Worm (Caenorhabditis elegans) whole organism, mixed stage, embryonic: ENCODE measurements around the gene F01F1.14.

ENCODE experiments used
- M03D4.4 ChIP-seq: sonication (generic microtip); optimal IDR thresholded peaks from 2 replicates; lab custom pipeline; 2017; ENCODE audit warnings: mild to moderate bottlenecking, missing genetic modification characterization, missing compliant biosample characterization
- bed-3 ChIP-seq: fragments of 200-800 bp; sonication (Bioruptor generic); optimal IDR thresholded peaks from 3 replicates; lab custom pipeline; 2018; ENCODE audit warnings: mild to moderate bottlenecking, missing genetic modification characterization, moderate library complexity, missing compliant biosample characterization
- blmp-1 ChIP-seq: fragments of 150-350 bp; optimal IDR thresholded peaks from 2 replicates; lab custom pipeline; 2014; ENCODE audit warnings: missing biosample characterization, missing genetic modification characterization
- ceh-39 ChIP-seq: fragments of 150-350 bp; optimal IDR thresholded peaks from 2 replicates; lab custom pipeline; 2014; ENCODE audit warnings: missing biosample characterization, missing genetic modification characterization
- ceh-83 ChIP-seq: fragments of 200-800 bp; sonication (Bioruptor generic); optimal IDR thresholded peaks from 2 replicates; lab custom pipeline; 2018; ENCODE audit warnings: mild to moderate bottlenecking, missing genetic modification characterization, missing compliant biosample characterization
- ces-1 ChIP-seq: fragments of 150-350 bp; optimal IDR thresholded peaks from 2 replicates; lab custom pipeline; 2014; ENCODE audit warnings: missing biosample characterization, missing genetic modification reagents, missing genetic modification characterization
- cnd-1 ChIP-seq: fragments of 200-800 bp; sonication (Bioruptor generic); optimal IDR thresholded peaks from 2 replicates; lab custom pipeline; 2018; ENCODE audit warnings: mild to moderate bottlenecking, missing genetic modification characterization, missing compliant biosample characterization
- drap-1 ChIP-seq: fragments of 200-800 bp; sonication (Bioruptor generic); optimal IDR thresholded peaks from 3 replicates; lab custom pipeline; 2018; ENCODE audit warnings: mild to moderate bottlenecking, missing genetic modification characterization, missing compliant biosample characterization
- elt-1 ChIP-seq: sonication (generic microtip); optimal IDR thresholded peaks from 2 replicates; lab custom pipeline; 2017; ENCODE audit warnings: missing genetic modification characterization, mild to moderate bottlenecking, missing compliant biosample characterization, antibody characterized with exemption, moderate library complexity, borderline replicate concordance; ENCODE audit not compliant: insufficient read depth
- elt-3 ChIP-seq: fragments of 150-350 bp; optimal IDR thresholded peaks from 2 replicates; lab custom pipeline; 2014; ENCODE audit warnings: missing biosample characterization, missing genetic modification characterization
- flh-1 ChIP-seq: fragments of 200-800 bp; sonication (Bioruptor generic); optimal IDR thresholded peaks from 2 replicates; lab custom pipeline; 2018; ENCODE audit warnings: mild to moderate bottlenecking, missing genetic modification characterization, moderate library complexity, missing compliant biosample characterization
- ham-2 ChIP-seq: fragments of 200-800 bp; sonication (Bioruptor generic); optimal IDR thresholded peaks from 2 replicates; lab custom pipeline; 2018; ENCODE audit warnings: mild to moderate bottlenecking, missing genetic modification characterization, missing compliant biosample characterization
- hlh-1 ChIP-seq: fragments of 150-350 bp; optimal IDR thresholded peaks from 2 replicates; lab custom pipeline; 2014; ENCODE audit warnings: missing biosample characterization, missing genetic modification reagents, missing genetic modification characterization
- lin-13 ChIP-seq: fragments of 150-350 bp; optimal IDR thresholded peaks from 2 replicates; lab custom pipeline; 2014; ENCODE audit warnings: missing biosample characterization, missing genetic modification characterization
- lin-32 ChIP-seq: fragments of 200-800 bp; sonication (Bioruptor generic); optimal IDR thresholded peaks from 2 replicates; lab custom pipeline; 2018; ENCODE audit warnings: mild to moderate bottlenecking, missing genetic modification characterization, missing compliant biosample characterization
- lsy-2 ChIP-seq: fragments of 150-350 bp; optimal IDR thresholded peaks from 2 replicates; lab custom pipeline; 2014; ENCODE audit warnings: missing biosample characterization, missing genetic modification characterization
- mab-5 ChIP-seq: fragments of 150-350 bp; optimal IDR thresholded peaks from 2 replicates; lab custom pipeline; 2014; ENCODE audit warnings: missing biosample characterization, missing genetic modification characterization
- mep-1 ChIP-seq: fragments of 150-350 bp; optimal IDR thresholded peaks from 2 replicates; lab custom pipeline; 2017; ENCODE audit warnings: missing biosample characterization, missing genetic modification reagents, missing genetic modification characterization, inconsistent platforms
- mls-2 ChIP-seq: sonication (generic microtip); optimal IDR thresholded peaks from 2 replicates; lab custom pipeline; 2016; ENCODE audit warnings: mild to moderate bottlenecking, missing genetic modification characterization, moderate library complexity, missing compliant biosample characterization
- nhr-2 ChIP-seq: fragments of 150-350 bp; optimal IDR thresholded peaks from 2 replicates; lab custom pipeline; 2014; ENCODE audit warnings: missing biosample characterization, missing genetic modification characterization
- nhr-237 ChIP-seq: fragments of 150-350 bp; optimal IDR thresholded peaks from 2 replicates; lab custom pipeline; 2014; ENCODE audit warnings: missing biosample characterization, missing genetic modification characterization
- nhr-76 ChIP-seq: sonication (generic microtip); optimal IDR thresholded peaks from 2 replicates; lab custom pipeline; 2017; ENCODE audit warnings: missing biosample characterization, missing genetic modification characterization
- pha-4 ChIP-seq: fragments of 150-350 bp; optimal IDR thresholded peaks from 2 replicates; lab custom pipeline; 2018; ENCODE audit warnings: missing biosample characterization, missing genetic modification reagents, missing genetic modification characterization
- sem-2 ChIP-seq: fragments of 200-800 bp; sonication (Bioruptor generic); optimal IDR thresholded peaks from 2 replicates; lab custom pipeline; 2018; ENCODE audit warnings: mild to moderate bottlenecking, missing genetic modification characterization, missing compliant biosample characterization
- snpc-4 ChIP-seq: fragments of 150-350 bp; optimal IDR thresholded peaks from 2 replicates; lab custom pipeline; 2014; ENCODE audit warnings: missing biosample characterization, missing genetic modification characterization
- sptf-1 ChIP-seq: sonication (generic microtip); optimal IDR thresholded peaks from 2 replicates; lab custom pipeline; 2017; ENCODE audit warnings: mild to moderate bottlenecking, missing genetic modification characterization, moderate library complexity, missing compliant biosample characterization
- unc-120 ChIP-seq: sonication (generic microtip); optimal IDR thresholded peaks from 2 replicates; lab custom pipeline; 2017; ENCODE audit warnings: missing genetic modification characterization, missing compliant biosample characterization; ENCODE audit not compliant: poor library complexity, severe bottlenecking
- unc-39 ChIP-seq: fragments of 150-350 bp; optimal IDR thresholded peaks from 2 replicates; lab custom pipeline; 2014; ENCODE audit warnings: missing biosample characterization, missing genetic modification characterization
- unc-62 ChIP-seq: fragments of 150-350 bp; optimal IDR thresholded peaks from 2 replicates; lab custom pipeline; 2014; ENCODE audit warnings: missing biosample characterization, missing genetic modification reagents, missing genetic modification characterization
- zip-8 ChIP-seq: fragments of 150-350 bp; optimal IDR thresholded peaks from 2 replicates; lab custom pipeline; 2014; ENCODE audit warnings: missing biosample characterization, missing genetic modification characterization
- ztf-11 ChIP-seq: fragments of 150-350 bp; optimal IDR thresholded peaks from 2 replicates; lab custom pipeline; 2014; ENCODE audit warnings: missing biosample characterization, missing genetic modification characterization

Gene F01F1.14

ce11 chrIII:5840815-5841573 is 41.7 kb downstream of the F01F1.14 start:
- TF ChIP-seq unc-120 (tag; lab: Kevin White, UChicago) (no peak), elt-1 (tag; lab: Kevin White, UChicago) (no peak), lin-32 (GFP tag; lab: Kevin White, UChicago) (no peak)
- TF ChIP-seq, all 35 proteins: peak for 0

DNA sequence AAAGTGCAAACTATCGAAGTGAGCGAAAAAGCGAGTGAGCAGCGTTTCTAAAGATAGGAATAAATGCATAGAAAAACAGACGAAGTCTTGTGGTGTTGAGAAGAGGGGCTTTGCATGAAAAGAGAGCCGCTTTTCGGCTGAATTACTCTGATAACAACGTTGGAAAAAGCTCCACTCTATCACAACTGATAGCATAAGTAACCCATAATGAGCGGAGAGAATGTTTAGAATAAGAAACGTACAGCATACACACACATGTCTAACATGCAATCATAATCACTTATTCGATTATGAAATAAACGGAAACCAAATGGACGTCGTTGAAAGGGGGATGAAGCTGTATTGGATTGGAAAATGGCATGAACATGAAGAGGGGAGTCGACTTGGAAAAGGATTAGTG is 42.4 kb downstream of the F01F1.14 start:
- TF ChIP-seq bed-3 (GFP tag; lab: Kevin White, UChicago) (no peak), blmp-1 (tag; lab: Kevin White, UChicago) (no peak), ztf-11 (tag; lab: Kevin White, UChicago) (no peak), ces-1 (GFP tag; lab: Kevin White, UChicago) (peak; percentile 27), mab-5 (no peak)

ce11 chrIII:5839598-5839997 is 43.1 kb downstream of the F01F1.14 start:
- TF ChIP-seq flh-1 (GFP tag; lab: Kevin White, UChicago): no peak
- TF ChIP-seq elt-1 (tag; lab: Kevin White, UChicago): no peak
- TF ChIP-seq sptf-1 (tag; lab: Kevin White, UChicago): no peak
- no peak for TF ChIP-seq ces-1 (GFP tag; lab: Kevin White, UChicago)
- TF ChIP-seq unc-39 (tag; lab: Kevin White, UChicago): no peak
- TF ChIP-seq cnd-1: no peak
- TF ChIP-seq lsy-2: no peak
- TF ChIP-seq M03D4.4 (tag; lab: Kevin White, UChicago): no peak
- no peak for TF ChIP-seq nhr-2 (tag; lab: Kevin White, UChicago)
- no peak for TF ChIP-seq nhr-76 (tag; lab: Kevin White, UChicago)
- no peak for TF ChIP-seq lin-13 (tag; lab: Kevin White, UChicago)

ce11 chrIII:5839147-5839546 is 43.6 kb downstream of the F01F1.14 start:
- TF ChIP-seq elt-1 (tag; lab: Kevin White, UChicago) (no peak), elt-3 (peak; percentile 32)
- TF ChIP-seq, all 35 proteins: peak for 1

DNA sequence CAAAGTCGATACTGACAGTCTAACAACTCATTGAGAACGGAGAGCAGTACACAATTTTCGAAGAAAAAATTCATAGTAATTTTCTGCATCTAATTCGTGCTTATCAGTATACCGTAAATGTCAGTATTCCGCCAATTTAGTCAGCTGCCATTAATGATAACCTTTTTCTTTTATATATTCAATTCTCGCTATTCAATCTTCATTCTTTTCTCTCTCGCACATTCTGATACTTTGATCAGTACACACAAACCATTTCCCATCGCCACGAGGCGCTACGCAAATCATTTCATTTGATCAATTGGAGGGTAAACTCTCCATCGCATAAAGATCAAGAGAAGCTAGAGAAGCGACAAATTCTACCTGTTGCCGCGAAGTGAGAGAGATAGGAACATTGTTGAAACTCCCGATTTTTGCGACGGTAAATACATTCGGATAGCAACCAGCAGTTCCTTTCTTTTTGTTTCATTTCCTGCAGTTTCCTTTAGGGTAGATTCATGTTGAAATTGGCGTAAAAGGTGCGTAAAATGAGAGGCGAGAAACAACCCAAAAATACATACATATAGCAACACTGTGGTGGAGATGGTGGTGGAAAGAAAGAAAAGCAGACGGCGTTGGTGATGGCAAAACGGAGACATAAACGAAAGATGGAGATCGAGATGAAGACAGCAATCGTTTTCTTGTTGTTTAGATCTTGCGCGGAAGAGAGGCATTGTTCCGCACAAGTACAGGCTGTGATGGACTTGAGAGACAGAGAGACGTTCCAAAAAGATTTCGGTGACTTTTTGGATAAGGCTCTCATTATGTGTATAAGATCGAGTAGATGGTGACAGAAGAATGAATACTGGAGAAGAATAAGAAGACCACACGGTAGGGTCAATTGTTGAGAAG is 44.3 kb downstream of the F01F1.14 start:
- TF ChIP-seq mep-1 (peak; percentile 26), unc-39 (tag; lab: Kevin White, UChicago) (no peak), snpc-4 (tag; lab: Kevin White, UChicago) (no peak), ham-2 (peak; percentile 48), elt-3 (peak; percentile 15), elt-1 (tag; lab: Kevin White, UChicago) (peak; percentile 95), hlh-1 (no peak)
- TF ChIP-seq, all 35 proteins: peak for 4

ce11 chrIII:5836816-5837215 is 45.9 kb downstream of the F01F1.14 start, which contains the start of gene W04D12.1:
Gene W04D12.1 (plus strand): TSS chrIII:5836926.
- TF ChIP-seq nhr-2 (tag; lab: Kevin White, UChicago): no peak
- no peak for TF ChIP-seq zip-8 (tag; lab: Kevin White, UChicago)
- TF ChIP-seq bed-3 (GFP tag; lab: Kevin White, UChicago): no peak
- TF ChIP-seq nhr-237 (tag; lab: Kevin White, UChicago): peak; percentile 27
- TF ChIP-seq ceh-39: no peak
- TF ChIP-seq sem-2 (GFP tag; lab: Kevin White, UChicago): no peak
- TF ChIP-seq unc-62 (GFP tag; lab: Kevin White, UChicago): no peak
- TF ChIP-seq flh-1 (GFP tag; lab: Kevin White, UChicago): no peak
- peak; percentile 21 for TF ChIP-seq sptf-1 (tag; lab: Kevin White, UChicago)
- no peak for TF ChIP-seq ces-1 (GFP tag; lab: Kevin White, UChicago)
- TF ChIP-seq drap-1: no peak
- no peak for TF ChIP-seq snpc-4 (tag; lab: Kevin White, UChicago)
- no peak for TF ChIP-seq mls-2 (tag; lab: Kevin White, UChicago)
- TF ChIP-seq pha-4: no peak
- no peak for TF ChIP-seq lin-13 (tag; lab: Kevin White, UChicago)
- no peak for TF ChIP-seq ceh-83
